Fruit fly (Drosophila melanogaster): ENCODE results near the gene CG32750.

DNA sequence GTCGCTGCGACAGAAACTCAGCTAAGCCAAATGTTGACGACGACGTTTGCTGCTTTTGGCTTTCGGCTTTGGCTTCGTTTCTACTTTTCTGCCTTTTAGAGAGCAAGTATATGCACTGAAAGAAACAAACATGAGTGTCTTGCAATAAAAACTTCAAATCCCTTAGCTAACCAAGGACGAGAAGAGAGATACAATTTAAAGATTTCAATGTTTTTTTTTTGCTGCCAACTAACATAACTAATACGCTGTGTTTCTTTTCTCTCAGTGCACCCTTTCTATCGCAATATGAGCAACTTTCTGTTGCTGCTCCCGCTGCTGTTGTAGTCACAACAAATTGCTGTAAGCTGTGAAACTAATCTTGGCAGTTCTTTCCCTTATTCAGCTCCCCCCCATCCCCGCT lies 16.8 kb downstream of the CG32750 start:
- TF ChIP-seq tap (tag; optimal IDR thresholded peaks at IDR 0.05), result no peak
- no peak for TF ChIP-seq CG8924 (tag; optimal IDR thresholded peaks at IDR 0.05)
- TF ChIP-seq CG10321 (GFP tag; IDR thresholded peaks at IDR 0.05), result no peak
- TF ChIP-seq oc (tag; optimal IDR thresholded peaks at IDR 0.05), result no peak
